Fruit fly (Drosophila melanogaster) whole organism, embryonic: ENCODE data around the gene CG15143.

Experiments
- CG11504 ChIP-seq: fragments of 200-800 bp; sonication (Bioruptor generic); optimal IDR thresholded peaks from 3 replicates; lab custom pipeline; 2019; ENCODE audit warnings: missing biosample characterization, mild to moderate bottlenecking, missing genetic modification characterization, moderate library complexity
- CG14441 ChIP-seq: fragments of 200-800 bp; sonication (Bioruptor generic); IDR thresholded peaks from 2 replicates; pipeline ENCODE4 v1.3.6; 2022; ENCODE audit warnings: missing biosample characterization, missing genetic modification characterization
- CG15011 ChIP-seq: fragments of 200-800 bp; sonication (Bioruptor generic); optimal IDR thresholded peaks from 3 replicates; lab custom pipeline; 2018; ENCODE audit warnings: missing biosample characterization, mild to moderate bottlenecking, missing genetic modification characterization
- CG1832 ChIP-seq: fragments of 200-800 bp; sonication (Bioruptor generic); optimal IDR thresholded peaks from 2 replicates; lab custom pipeline; 2017; ENCODE audit warnings: missing biosample characterization, mild to moderate bottlenecking, missing genetic modification characterization, inconsistent platforms
- CG18764 ChIP-seq: fragments of 200-800 bp; sonication (Bioruptor generic); optimal IDR thresholded peaks from 3 replicates; lab custom pipeline; 2016; ENCODE audit warnings: missing biosample characterization, missing genetic modification characterization
- CG2129 ChIP-seq: fragments of 200-800 bp; sonication (Bioruptor generic); IDR thresholded peaks from 2 replicates; pipeline ENCODE4 v1.3.6; 2022; ENCODE audit warnings: missing biosample characterization, missing genetic modification characterization; ENCODE audit not compliant: partially characterized antibody
- CG3163 ChIP-seq: fragments of 200-800 bp; sonication (Bioruptor generic); optimal IDR thresholded peaks from 3 replicates; lab custom pipeline; 2016; ENCODE audit warnings: missing biosample characterization, missing genetic modification characterization
- CG32772 ChIP-seq: fragments of 200-800 bp; sonication (Bioruptor generic); IDR thresholded peaks from 2 replicates; pipeline ENCODE4 v1.3.6; 2022; ENCODE audit warnings: missing biosample characterization, missing genetic modification characterization
- CG34422 ChIP-seq: fragments of 200-800 bp; sonication (Bioruptor generic); IDR thresholded peaks from 3 replicates; pipeline ENCODE4 v1.3.6; 2022; ENCODE audit warnings: missing biosample characterization, missing genetic modification characterization
- CG3847 ChIP-seq: fragments of 200-800 bp; sonication (Bioruptor generic); IDR thresholded peaks from 2 replicates; pipeline ENCODE4 v1.3.6; 2022; ENCODE audit warnings: missing biosample characterization, missing genetic modification characterization
- CG42726 ChIP-seq: fragments of 200-800 bp; sonication (Bioruptor generic); IDR thresholded peaks from 2 replicates; pipeline ENCODE4 v1.3.6; 2022; ENCODE audit warnings: missing biosample characterization, missing genetic modification characterization; ENCODE audit not compliant: partially characterized antibody
- CG43689 ChIP-seq: fragments of 200-800 bp; sonication (Bioruptor generic); IDR thresholded peaks from 2 replicates; pipeline ENCODE4 v1.3.6; 2022; ENCODE audit warnings: missing biosample characterization, missing genetic modification characterization
- CG6272 ChIP-seq: fragments of 200-800 bp; sonication (Bioruptor generic); IDR thresholded peaks from 2 replicates; pipeline ENCODE4 v1.3.6; 2022; ENCODE audit warnings: missing biosample characterization, missing genetic modification characterization
- CG8089 ChIP-seq: fragments of 200-800 bp; sonication (Bioruptor generic); optimal IDR thresholded peaks from 3 replicates; lab custom pipeline; 2016; ENCODE audit warnings: missing biosample characterization, missing genetic modification characterization
- CG9609 ChIP-seq: fragments of 200-800 bp; sonication (Bioruptor generic); optimal IDR thresholded peaks from 3 replicates; lab custom pipeline; 2016; ENCODE audit warnings: missing biosample characterization, missing genetic modification characterization
- CTCF ChIP-seq: fragments of 200-800 bp; sonication (Bioruptor generic); optimal IDR thresholded peaks from 2 replicates; lab custom pipeline; 2017; ENCODE audit warnings: missing biosample characterization, mild to moderate bottlenecking, missing genetic modification characterization, moderate library complexity
- Deaf1 ChIP-seq: fragments of 200-800 bp; optimal IDR thresholded peaks from 3 replicates; lab custom pipeline; 2019; ENCODE audit warnings: missing biosample characterization, mild to moderate bottlenecking, missing genetic modification characterization, moderate library complexity
- Drgx ChIP-seq: fragments of 200-800 bp; sonication (Bioruptor generic); IDR thresholded peaks from 2 replicates; pipeline ENCODE4 v1.3.6; 2022; ENCODE audit warnings: missing biosample characterization, missing genetic modification characterization
- Ets65A ChIP-seq: fragments of 200-800 bp; sonication (Bioruptor generic); peaks from one replicate; lab custom pipeline; 2016; ENCODE audit warnings: missing biosample characterization, missing genetic modification characterization
- Fer1 ChIP-seq: fragments of 200-800 bp; sonication (Bioruptor generic); optimal IDR thresholded peaks from 2 replicates; lab custom pipeline; 2017; ENCODE audit warnings: missing biosample characterization, mild to moderate bottlenecking, missing genetic modification characterization
- Gsc ChIP-seq: fragments of 200-800 bp; sonication (Bioruptor generic); IDR thresholded peaks from 2 replicates; pipeline ENCODE4 v1.3.6; 2022; ENCODE audit warnings: missing biosample characterization, missing genetic modification characterization
- HHEX ChIP-seq: fragments of 200-800 bp; sonication (Bioruptor generic); optimal IDR thresholded peaks from 3 replicates; lab custom pipeline; 2017; ENCODE audit warnings: missing biosample characterization, mild to moderate bottlenecking, missing genetic modification characterization, missing genetic modification reagents
- HLH54F ChIP-seq: fragments of 200-800 bp; sonication (Bioruptor generic); optimal IDR thresholded peaks from 3 replicates; lab custom pipeline; 2016; ENCODE audit warnings: missing biosample characterization, missing genetic modification characterization
- Hr3 ChIP-seq: fragments of 200-800 bp; sonication (Bioruptor generic); optimal IDR thresholded peaks from 3 replicates; lab custom pipeline; 2016; ENCODE audit warnings: missing biosample characterization, missing genetic modification characterization
- Hsf ChIP-seq: fragments of 200-800 bp; sonication (Bioruptor generic); optimal IDR thresholded peaks from 3 replicates; lab custom pipeline; 2016; ENCODE audit warnings: missing biosample characterization, missing genetic modification characterization
- Lim3 ChIP-seq: fragments of 200-800 bp; sonication (Bioruptor generic); IDR thresholded peaks from 2 replicates; pipeline ENCODE4 v1.3.6; 2022; ENCODE audit warnings: missing biosample characterization, missing genetic modification characterization
- MBD-R2 ChIP-seq: fragments of 200-800 bp; sonication (Bioruptor generic); IDR thresholded peaks from 2 replicates; pipeline ENCODE4 v1.3.6; 2022; ENCODE audit warnings: missing biosample characterization, missing genetic modification characterization
- NfI ChIP-seq: fragments of 200-800 bp; sonication (Bioruptor generic); optimal IDR thresholded peaks from 3 replicates; lab custom pipeline; 2018; ENCODE audit warnings: missing biosample characterization, mild to moderate bottlenecking, missing genetic modification characterization, moderate library complexity
- Ravus ChIP-seq: fragments of 200-800 bp; sonication (Bioruptor generic); IDR thresholded peaks from 2 replicates; pipeline ENCODE4 v1.3.6; 2022; ENCODE audit warnings: missing biosample characterization, missing genetic modification characterization
- Six4 ChIP-seq: fragments of 200-800 bp; sonication (Bioruptor generic); optimal IDR thresholded peaks from 2 replicates; lab custom pipeline; 2016; ENCODE audit warnings: missing biosample characterization, missing genetic modification characterization
- Taf1 ChIP-seq: fragments of 200-800 bp; sonication (Bioruptor generic); IDR thresholded peaks from 2 replicates; pipeline ENCODE4 v1.3.6; 2022; ENCODE audit warnings: missing biosample characterization, missing genetic modification characterization
- YL-1 ChIP-seq: fragments of 200-800 bp; sonication (Bioruptor generic); optimal IDR thresholded peaks from 3 replicates; lab custom pipeline; 2017; ENCODE audit warnings: missing biosample characterization, mild to moderate bottlenecking, missing genetic modification characterization
- ato ChIP-seq: fragments of 200-800 bp; sonication (Bioruptor generic); IDR thresholded peaks from 2 replicates; pipeline ENCODE4 v1.3.6; 2022; ENCODE audit warnings: missing biosample characterization, missing genetic modification characterization; ENCODE audit not compliant: partially characterized antibody
- bbx ChIP-seq: fragments of 200-800 bp; sonication (Bioruptor generic); IDR thresholded peaks from 2 replicates; pipeline ENCODE4 v1.3.6; 2022; ENCODE audit warnings: missing biosample characterization, missing genetic modification characterization; ENCODE audit not compliant: partially characterized antibody
- chm ChIP-seq: fragments of 200-800 bp; sonication (Bioruptor generic); IDR thresholded peaks from 2 replicates; pipeline ENCODE4 v1.3.6; 2022; ENCODE audit warnings: missing biosample characterization, missing genetic modification characterization
- dati ChIP-seq: fragments of 200-800 bp; sonication (Bioruptor generic); IDR thresholded peaks from 2 replicates; pipeline ENCODE4 v1.3.6; 2022; ENCODE audit warnings: missing biosample characterization, missing genetic modification characterization
- dmrt99B ChIP-seq: fragments of 200-800 bp; sonication (Bioruptor generic); optimal IDR thresholded peaks from 2 replicates; lab custom pipeline; 2018; ENCODE audit warnings: missing biosample characterization, mild to moderate bottlenecking, missing genetic modification characterization, moderate library complexity
- gro ChIP-seq: fragments of 200-800 bp; sonication (Bioruptor generic); optimal IDR thresholded peaks from 2 replicates; lab custom pipeline; 2016; ENCODE audit warnings: missing biosample characterization, missing genetic modification characterization
- hb ChIP-seq: fragments of 200-800 bp; sonication (Bioruptor generic); IDR thresholded peaks from 3 replicates; pipeline ENCODE4 v1.3.6; 2022; ENCODE audit warnings: missing biosample characterization, missing genetic modification characterization; ENCODE audit not compliant: partially characterized antibody
- hkb ChIP-seq, 2 experiments: fragments of 200-800 bp in 1 of 2; fragments of >200 bp in 1 of 2; sonication (Bioruptor generic) in 1 of 2; IDR thresholded peaks in 1 of 2; optimal IDR thresholded peaks in 1 of 2; 2 replicates each; pipeline versions ENCODE4 v1.3.6 to Lab custom; 2017 to 2022; ENCODE audit warnings: missing biosample characterization in 1 of 2, missing genetic modification characterization in 1 of 2
- kah ChIP-seq: fragments of 200-800 bp; sonication (Bioruptor generic); optimal IDR thresholded peaks from 2 replicates; lab custom pipeline; 2018; ENCODE audit warnings: missing biosample characterization, mild to moderate bottlenecking, missing genetic modification characterization
- klu ChIP-seq: fragments of 200-800 bp; sonication (Bioruptor generic); IDR thresholded peaks from 2 replicates; pipeline ENCODE4 v1.3.6; 2022; ENCODE audit warnings: missing biosample characterization, missing genetic modification characterization
- kni ChIP-seq: fragments of 200-800 bp; sonication (Bioruptor generic); optimal IDR thresholded peaks from 3 replicates; lab custom pipeline; 2017; ENCODE audit warnings: mild to moderate bottlenecking, missing biosample characterization, missing genetic modification reagents, missing genetic modification characterization
- lmd ChIP-seq: fragments of 200-800 bp; sonication (Bioruptor generic); IDR thresholded peaks from 2 replicates; pipeline ENCODE4 v1.3.6; 2022; ENCODE audit warnings: missing biosample characterization, missing genetic modification characterization
- p53 ChIP-seq: fragments of 200-800 bp; sonication (Bioruptor generic); optimal IDR thresholded peaks from 2 replicates; lab custom pipeline; 2016; ENCODE audit warnings: missing biosample characterization, missing genetic modification characterization
- pb ChIP-seq: fragments of 200-800 bp; sonication (Bioruptor generic); optimal IDR thresholded peaks from 3 replicates; lab custom pipeline; 2016; ENCODE audit warnings: missing biosample characterization, missing genetic modification characterization
- pfk ChIP-seq: fragments of 200-800 bp; sonication (Bioruptor generic); optimal IDR thresholded peaks from 2 replicates; lab custom pipeline; 2018; ENCODE audit warnings: missing biosample characterization, mild to moderate bottlenecking, missing genetic modification characterization, moderate library complexity
- psq ChIP-seq: fragments of 200-800 bp; sonication (Bioruptor generic); optimal IDR thresholded peaks from 2 replicates; lab custom pipeline; 2017; ENCODE audit warnings: missing biosample characterization, missing genetic modification characterization
- sens-2 ChIP-seq: fragments of 200-800 bp; sonication (Bioruptor generic); IDR thresholded peaks from 2 replicates; pipeline ENCODE4 v1.3.6; 2022; ENCODE audit warnings: missing biosample characterization, missing genetic modification characterization
- twi ChIP-seq: fragments of 200-800 bp; optimal IDR thresholded peaks from 2 replicates; lab custom pipeline; 2019; ENCODE audit warnings: missing biosample characterization, mild to moderate bottlenecking, missing genetic modification characterization, moderate library complexity
- vvl ChIP-seq: fragments of 200-800 bp; sonication (Bioruptor generic); IDR thresholded peaks from 2 replicates; pipeline ENCODE4 v1.3.6; 2022; ENCODE audit warnings: missing biosample characterization, missing genetic modification characterization
- yki ChIP-seq: fragments of >200 bp; optimal IDR thresholded peaks from 3 replicates; lab custom pipeline; 2018
- zfh2 ChIP-seq: fragments of 200-800 bp; sonication (Bioruptor generic); optimal IDR thresholded peaks from 2 replicates; lab custom pipeline; 2016; ENCODE audit warnings: missing biosample characterization, missing genetic modification characterization

CG15143 gene

dm6 chr2L:17500946-17501451 is 23.4 kb downstream of the CG15143 start, which contains the start of the genes mEFTs and Dhc36C (continued):
- TF ChIP-seq hkb (optimal IDR thresholded peaks at IDR 0.05; lab: Kevin White, UChicago): no peak
- TF ChIP-seq hkb (GFP tag; IDR thresholded peaks at IDR 0.05; lab: Robert Waterston, UW): peak; percentile 21; the same call in 1 of the 2 replicates
- peak; percentile 65 for TF ChIP-seq ato (GFP tag; lab: Robert Waterston, UW)
- no peak for TF ChIP-seq Deaf1 (tag; lab: Kevin White, UChicago)
- TF ChIP-seq Ets65A (GFP tag; lab: Kevin White, UChicago): peak; percentile 35
- TF ChIP-seq CG1832 (GFP tag; lab: Kevin White, UChicago): no peak
- no peak for TF ChIP-seq Hsf
- TF ChIP-seq Lim3 (GFP tag; lab: Robert Waterston, UW): no peak
- TF ChIP-seq twi: no peak
- no peak for TF ChIP-seq dmrt99B (tag; lab: Kevin White, UChicago)
- no peak for TF ChIP-seq CG15011 (GFP tag; lab: Kevin White, UChicago)
- TF ChIP-seq lmd (GFP tag; lab: Robert Waterston, UW): no peak
- no peak for TF ChIP-seq CG18764 (GFP tag; lab: Kevin White, UChicago)
- no peak for TF ChIP-seq CG3847 (GFP tag; lab: Robert Waterston, UW)
- TF ChIP-seq sens-2 (GFP tag; lab: Robert Waterston, UW): no peak
- peak; percentile 92 for TF ChIP-seq CG42726 (GFP tag; lab: Robert Waterston, UW)
- TF ChIP-seq CG3163 (GFP tag; lab: Kevin White, UChicago): no peak
- no peak for TF ChIP-seq chm (GFP tag; lab: Robert Waterston, UW)
- TF ChIP-seq CG6272 (GFP tag; lab: Robert Waterston, UW): no peak
- TF ChIP-seq Fer1: no peak
- no peak for TF ChIP-seq Drgx (GFP tag; lab: Robert Waterston, UW)
- peak; percentile 74; the same call in 2 of the 3 replicates for TF ChIP-seq hb (GFP tag; lab: Robert Waterston, UW)
- no peak for TF ChIP-seq Six4 (GFP tag; lab: Kevin White, UChicago)
- TF ChIP-seq kah (GFP tag; lab: Kevin White, UChicago): no peak
- TF ChIP-seq Taf1 (GFP tag; lab: Robert Waterston, UW): no peak
- TF ChIP-seq Gsc: no peak
- no peak for TF ChIP-seq CG43689 (GFP tag; lab: Robert Waterston, UW)
- peak; percentile 62 for TF ChIP-seq CTCF
- TF ChIP-seq MBD-R2: peak; percentile 91
- no peak for TF ChIP-seq CG9609
- no peak; the same call in none of the 2 replicates for TF ChIP-seq CG2129 (GFP tag; lab: Robert Waterston, UW)
- TF ChIP-seq klu (GFP tag; lab: Robert Waterston, UW): no peak
- TF ChIP-seq p53 (GFP tag; lab: Kevin White, UChicago): no peak
- no peak for TF ChIP-seq gro (GFP tag; lab: Kevin White, UChicago)
- no peak for TF ChIP-seq pfk (GFP tag; lab: Kevin White, UChicago)
- no peak for TF ChIP-seq yki (lab: Kevin White, UChicago)
- peak; percentile 72 for TF ChIP-seq YL-1
- peak; percentile 91 for TF ChIP-seq bbx (GFP tag; lab: Robert Waterston, UW)
- TF ChIP-seq CG8089 (GFP tag; lab: Kevin White, UChicago): no peak
- TF ChIP-seq Ravus (GFP tag; lab: Robert Waterston, UW): no peak
- TF ChIP-seq zfh2 (GFP tag; lab: Kevin White, UChicago): no peak
- no peak for TF ChIP-seq CG14441 (GFP tag; lab: Robert Waterston, UW)
- no peak for TF ChIP-seq kni (GFP tag; lab: Kevin White, UChicago)
- TF ChIP-seq NfI (GFP tag; lab: Kevin White, UChicago): no peak
- no peak for TF ChIP-seq dati (GFP tag; lab: Robert Waterston, UW)
- TF ChIP-seq CG32772 (GFP tag; lab: Robert Waterston, UW): no peak
- no peak for TF ChIP-seq psq
- no peak for TF ChIP-seq Hr3 (GFP tag; lab: Kevin White, UChicago)
- peak; percentile 28 for TF ChIP-seq CG11504 (tag; lab: Kevin White, UChicago)
- no peak for TF ChIP-seq HHEX
- peak; percentile 18; the same call in 1 of the 2 replicates for TF ChIP-seq vvl (GFP tag; lab: Robert Waterston, UW)
- TF ChIP-seq CG34422 (GFP tag; lab: Robert Waterston, UW): peak; percentile 76; the same call in 1 of the 3 replicates
- TF ChIP-seq pb (GFP tag; lab: Kevin White, UChicago): no peak
- no peak for TF ChIP-seq HLH54F (GFP tag; lab: Kevin White, UChicago)
